Fruit fly (Drosophila melanogaster): Measurements from ENCODE around the gene Gr93c.

Gene Gr93c

DNA sequence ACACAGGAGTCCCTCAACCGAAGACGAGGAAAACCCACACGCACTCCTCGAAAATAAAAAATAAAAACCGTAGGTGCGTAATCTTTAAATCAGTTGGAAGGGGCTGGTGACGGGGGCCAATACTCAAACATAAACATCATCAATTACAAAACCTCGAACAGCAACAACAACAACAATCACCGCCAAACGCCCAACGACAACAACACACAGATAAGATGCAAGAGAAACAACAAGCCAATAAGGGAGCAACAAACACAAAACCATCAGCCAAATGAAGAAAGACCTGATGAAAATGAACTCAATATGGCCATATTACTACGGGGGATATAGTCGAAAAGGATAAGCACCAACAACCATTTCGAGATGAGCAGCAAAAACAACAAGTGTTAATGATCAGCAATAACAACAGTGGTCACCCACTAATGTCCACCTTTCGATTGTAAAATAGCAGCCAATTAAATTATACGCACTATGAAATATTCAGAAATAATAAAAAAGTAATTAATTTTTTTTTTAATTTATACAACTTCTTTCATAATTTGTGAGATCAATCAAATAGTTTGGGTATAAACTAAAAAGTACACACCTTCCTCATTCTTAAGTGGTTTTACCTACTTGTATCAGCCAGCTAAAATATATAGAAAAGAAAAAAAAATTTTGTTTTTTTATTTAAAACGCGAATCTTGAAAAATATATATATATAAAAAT lies 21.2 kb downstream of the Gr93c start (continued):
- no peak for TF ChIP-seq org-1 (GFP tag; optimal IDR thresholded peaks at IDR 0.05)
- no peak for TF ChIP-seq bab2 (GFP tag; optimal IDR thresholded peaks at IDR 0.05)
- TF ChIP-seq MBD-R2 (GFP tag; IDR thresholded peaks at IDR 0.05), result no peak
- no peak for TF ChIP-seq Hr39 (optimal IDR thresholded peaks at IDR 0.05)
- peak; percentile 21 for TF ChIP-seq CoRest (tag; optimal IDR thresholded peaks at IDR 0.05)
- no peak for TF ChIP-seq CG12659 (GFP tag; optimal IDR thresholded peaks at IDR 0.05)
- TF ChIP-seq Hr78 (GFP tag; optimal IDR thresholded peaks at IDR 0.05), result no peak
- TF ChIP-seq sr (GFP tag; IDR thresholded peaks at IDR 0.05), result peak; percentile 45; the same call in 1 of the 3 replicates
- TF ChIP-seq CG2120 (GFP tag; optimal IDR thresholded peaks at IDR 0.05), result no peak
- TF ChIP-seq Abd-B (GFP tag; optimal IDR thresholded peaks at IDR 0.05), result no peak
- no peak for TF ChIP-seq hkb (optimal IDR thresholded peaks at IDR 0.05)
- TF ChIP-seq hkb (GFP tag; IDR thresholded peaks at IDR 0.05), result peak; percentile 30
- no peak for TF ChIP-seq otp (GFP tag; IDR thresholded peaks at IDR 0.05)
- no peak for TF ChIP-seq CG30431 (GFP tag; optimal IDR thresholded peaks at IDR 0.05)
- TF ChIP-seq gcm (GFP tag; optimal IDR thresholded peaks at IDR 0.05), result peak; percentile 13
- TF ChIP-seq CG31441 (GFP tag; IDR thresholded peaks at IDR 0.05), result peak; percentile 73
- TF ChIP-seq sens (GFP tag), result peak; percentile 30
- peak; percentile 54 for TF ChIP-seq Asciz (GFP tag; optimal IDR thresholded peaks at IDR 0.05)
- no peak for TF ChIP-seq CG13287 (GFP tag; IDR thresholded peaks at IDR 0.05; ENCODE audit: partially characterized antibody)
- no peak for TF ChIP-seq ato (GFP tag; IDR thresholded peaks at IDR 0.05; ENCODE audit: partially characterized antibody)
- TF ChIP-seq GATAe (GFP tag; conservative IDR thresholded peaks at IDR 0.05), result no peak
- peak; percentile 65 for TF ChIP-seq CG10267 (tag; optimal IDR thresholded peaks at IDR 0.05)
- TF ChIP-seq CG13123 (GFP tag; optimal IDR thresholded peaks at IDR 0.05), result no peak
- TF ChIP-seq Oli (tag; optimal IDR thresholded peaks at IDR 0.05), result peak; percentile 29
- peak; percentile 15 for TF ChIP-seq Fer1 (GFP tag; optimal IDR thresholded peaks at IDR 0.05)
- TF ChIP-seq CG7556 (GFP tag; optimal IDR thresholded peaks at IDR 0.05), result peak; percentile 45
- no peak for TF ChIP-seq Hand (GFP tag; optimal IDR thresholded peaks at IDR 0.05)
- TF ChIP-seq CG1233 (GFP tag; optimal IDR thresholded peaks at IDR 0.05), result peak; percentile 41
- TF ChIP-seq gem (tag; optimal IDR thresholded peaks at IDR 0.05), result peak; percentile 65
- TF ChIP-seq fd96Cb (tag; optimal IDR thresholded peaks at IDR 0.05), result peak; percentile 58
- TF ChIP-seq Atf3 (GFP tag; optimal IDR thresholded peaks at IDR 0.05), result no peak
- TF ChIP-seq ATbp (GFP tag; optimal IDR thresholded peaks at IDR 0.05), result no peak
- peak; percentile 31 for TF ChIP-seq CG10209 (GFP tag; optimal IDR thresholded peaks at IDR 0.05)
- no peak for TF ChIP-seq D (optimal IDR thresholded peaks at IDR 0.05)
- TF ChIP-seq D (GFP tag; optimal IDR thresholded peaks at IDR 0.05), result peak; percentile 49
- TF ChIP-seq Fer3 (tag; optimal IDR thresholded peaks at IDR 0.05), result no peak
- TF ChIP-seq cwo (GFP tag; optimal IDR thresholded peaks at IDR 0.05), result peak; percentile 8
- peak; percentile 18 for TF ChIP-seq exex (tag; optimal IDR thresholded peaks at IDR 0.05)
- TF ChIP-seq inv (GFP tag; IDR thresholded peaks at IDR 0.05; ENCODE audit: partially characterized antibody), result no peak
- TF ChIP-seq dmrt11E (tag; optimal IDR thresholded peaks at IDR 0.05), result peak; percentile 67
- TF ChIP-seq Nf-YC (tag; optimal IDR thresholded peaks at IDR 0.05), result no peak
- TF ChIP-seq hbn (GFP tag; IDR thresholded peaks at IDR 0.05; ENCODE audit: partially characterized antibody), result no peak
- peak; percentile 47 for TF ChIP-seq tap (tag; optimal IDR thresholded peaks at IDR 0.05)
- TF ChIP-seq CG6272 (GFP tag; IDR thresholded peaks at IDR 0.05), result no peak
- peak in 1 of 2 experiments; percentile 4 for TF ChIP-seq Pdp1 (GFP tag; optimal IDR thresholded peaks at IDR 0.05)
- TF ChIP-seq CG14710 (tag; optimal IDR thresholded peaks at IDR 0.05), result peak; percentile 76
- no peak for TF ChIP-seq jing (GFP tag; optimal IDR thresholded peaks at IDR 0.05)
- no peak for TF ChIP-seq Bgb (GFP tag; IDR thresholded peaks at IDR 0.05; ENCODE audit: partially characterized antibody)
- TF ChIP-seq Hmr (GFP tag; optimal IDR thresholded peaks at IDR 0.05), result peak; percentile 2

All from whole organism, embryonic.